Worm (Caenorhabditis elegans): Measurements from ENCODE around the gene natb-1.

DNA sequence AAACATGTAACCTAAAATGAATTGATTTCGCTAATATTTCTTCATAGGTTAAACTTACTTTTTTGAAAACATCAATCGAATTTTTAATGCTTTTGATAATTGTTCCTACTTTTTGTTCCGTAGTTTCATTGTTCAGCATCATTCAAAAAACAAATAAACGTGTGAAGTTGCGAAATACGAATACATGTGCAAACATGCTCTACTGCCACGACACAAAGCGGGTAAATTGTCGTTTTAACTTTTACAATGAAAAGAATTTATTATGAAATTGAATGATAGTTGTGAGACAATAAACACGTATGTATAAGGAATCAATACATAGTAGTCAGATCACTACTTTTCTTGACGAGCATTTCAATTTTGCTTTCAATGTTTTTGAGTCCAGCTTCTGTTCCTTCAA, 28.1 kb downstream of the natb-1 start, which contains the start of gene F26D11.12:
- TF ChIP-seq F13C5.2 (tag; optimal IDR thresholded peaks at IDR 0.05) (no peak), ama-1 (optimal IDR thresholded peaks at IDR 0.05) (no peak), hmg-4 (GFP tag; optimal IDR thresholded peaks at IDR 0.05) (no peak), sea-1 (GFP tag; conservative IDR thresholded peaks at IDR 0.05) (no peak), ceh-13 (GFP tag; optimal IDR thresholded peaks at IDR 0.05) (no peak), flt-1 (GFP tag; IDR thresholded peaks at IDR 0.05) (no peak), pes-1 (GFP tag; IDR thresholded peaks at IDR 0.05) (no peak), aly-1 (tag; optimal IDR thresholded peaks at IDR 0.05) (no peak), tbx-11 (GFP tag; IDR thresholded peaks at IDR 0.05) (no peak), B0310.2 (tag; optimal IDR thresholded peaks at IDR 0.05) (no peak), hmbx-1 (tag; optimal IDR thresholded peaks at IDR 0.05) (no peak)
